Worm (Caenorhabditis elegans) whole organism, L1 larva: ENCODE data around the gene AC7.3.

Experiments used
- C04F5.9 ChIP-seq: sonication (generic microtip); optimal IDR thresholded peaks from 2 replicates; lab custom pipeline; 2016; ENCODE audit warnings: missing genetic modification characterization, missing compliant biosample characterization
- C34B4.2 ChIP-seq: sonication (generic microtip); optimal IDR thresholded peaks from 2 replicates; lab custom pipeline; 2017; ENCODE audit warnings: mild to moderate bottlenecking, missing genetic modification characterization, missing compliant biosample characterization
- F16B12.6 ChIP-seq: fragments of 150-350 bp; optimal IDR thresholded peaks from 2 replicates; lab custom pipeline; 2014; ENCODE audit warnings: missing biosample characterization, missing genetic modification characterization
- aha-1 ChIP-seq: fragments of 150-350 bp; optimal IDR thresholded peaks from 2 replicates; lab custom pipeline; 2014; ENCODE audit warnings: missing biosample characterization, missing genetic modification characterization
- alr-1 ChIP-seq: fragments of 200-800 bp; sonication (Bioruptor generic); optimal IDR thresholded peaks from 2 replicates; lab custom pipeline; 2018; ENCODE audit warnings: borderline replicate concordance, mild to moderate bottlenecking, missing genetic modification characterization, missing compliant biosample characterization
- aly-2 ChIP-seq: fragments of 150-350 bp; optimal IDR thresholded peaks from 2 replicates; lab custom pipeline; 2014; ENCODE audit warnings: missing biosample characterization, missing genetic modification characterization
- ama-1 ChIP-seq: fragments of 150-350 bp; optimal IDR thresholded peaks from 2 replicates; lab custom pipeline; 2014
- blmp-1 ChIP-seq: fragments of 150-350 bp; optimal IDR thresholded peaks from 2 replicates; lab custom pipeline; 2014; ENCODE audit warnings: missing biosample characterization, missing genetic modification characterization
- ceh-8 ChIP-seq: fragments of 200-800 bp; sonication (Bioruptor generic); optimal IDR thresholded peaks from 2 replicates; lab custom pipeline; 2018; ENCODE audit warnings: mild to moderate bottlenecking, missing genetic modification characterization, moderate library complexity, missing compliant biosample characterization
- ceh-82 ChIP-seq, 3 experiments: fragments of 150-350 bp in 1 of 3; sonication (generic microtip) in 2 of 3; optimal IDR thresholded peaks; 2 replicates each; lab custom pipeline; 2014 to 2017; ENCODE audit warnings: missing biosample characterization in 3 of 3, missing genetic modification characterization in 3 of 3
- ceh-90 ChIP-seq: sonication (generic microtip); optimal IDR thresholded peaks from 2 replicates; lab custom pipeline; 2016; ENCODE audit warnings: missing genetic modification characterization, missing compliant biosample characterization
- ces-1 ChIP-seq: fragments of 150-350 bp; optimal IDR thresholded peaks from 2 replicates; lab custom pipeline; 2014; ENCODE audit warnings: missing biosample characterization, missing genetic modification reagents, missing genetic modification characterization
- dpl-1 ChIP-seq, 3 experiments: fragments of 150-350 bp in 2 of 3; sonication (generic microtip) in 1 of 3; optimal IDR thresholded peaks; 2 replicates each; lab custom pipeline; 2014 to 2017; ENCODE audit warnings: missing biosample characterization in 3 of 3, missing genetic modification characterization in 3 of 3, missing genetic modification reagents in 3 of 3
- dsc-1 ChIP-seq: sonication (generic microtip); optimal IDR thresholded peaks from 2 replicates; lab custom pipeline; 2016; ENCODE audit warnings: mild to moderate bottlenecking, missing genetic modification characterization, missing compliant biosample characterization
- efl-3 ChIP-seq: fragments of 200-800 bp; sonication (Bioruptor generic); optimal IDR thresholded peaks from 2 replicates; lab custom pipeline; 2018; ENCODE audit warnings: mild to moderate bottlenecking, missing genetic modification characterization, missing compliant biosample characterization
- elt-2 ChIP-seq: sonication (generic microtip); optimal IDR thresholded peaks from 2 replicates; lab custom pipeline; 2016; ENCODE audit warnings: missing genetic modification characterization, mild to moderate bottlenecking, inconsistent platforms, missing compliant biosample characterization, missing genetic modification reagents
- elt-3 ChIP-seq, 6 experiments: fragments of 150-350 bp in 1 of 6; sonication (generic microtip); optimal IDR thresholded peaks; 2 replicates each; lab custom pipeline; 2017 to 2018; ENCODE audit warnings: missing biosample characterization in 6 of 6, missing genetic modification characterization in 6 of 6, inconsistent platforms in 1 of 6
- fkh-4 ChIP-seq: sonication (generic microtip); optimal IDR thresholded peaks from 2 replicates; lab custom pipeline; 2016; ENCODE audit warnings: missing compliant biosample characterization, missing genetic modification characterization, borderline replicate concordance
- grh-1 ChIP-seq: fragments of 200-800 bp; sonication (Bioruptor generic); IDR thresholded peaks from 2 replicates; pipeline ENCODE4 v1.3.6; 2022; ENCODE audit warnings: missing genetic modification reagents, missing genetic modification characterization, missing compliant biosample characterization
- hpl-2 ChIP-seq: fragments of 150-350 bp; optimal IDR thresholded peaks from 2 replicates; lab custom pipeline; 2014; ENCODE audit warnings: missing biosample characterization, missing genetic modification reagents, missing genetic modification characterization
- isw-1 ChIP-seq: fragments of 200-800 bp; sonication (Bioruptor generic); IDR thresholded peaks from 2 replicates; pipeline ENCODE4 v1.3.6; 2022; ENCODE audit warnings: missing genetic modification characterization, missing compliant biosample characterization
- jun-1 ChIP-seq: fragments of 150-350 bp; optimal IDR thresholded peaks from 2 replicates; lab custom pipeline; 2014; ENCODE audit warnings: missing biosample characterization, missing genetic modification reagents, missing genetic modification characterization
- lin-14 ChIP-seq: fragments of 200-800 bp; sonication (Bioruptor generic); optimal IDR thresholded peaks from 2 replicates; lab custom pipeline; 2018; ENCODE audit warnings: mild to moderate bottlenecking, missing genetic modification characterization, moderate library complexity, missing compliant biosample characterization
- lin-15B ChIP-seq: fragments of 150-350 bp; sonication (generic microtip); optimal IDR thresholded peaks from 3 replicates; lab custom pipeline; 2014; ENCODE audit warnings: missing biosample characterization, missing genetic modification characterization
- lin-35 ChIP-seq, 2 experiments: fragments of 150-350 bp; optimal IDR thresholded peaks; 2 replicates each; lab custom pipeline; 2014; ENCODE audit warnings: missing biosample characterization in 2 of 2, missing genetic modification characterization in 2 of 2, missing genetic modification reagents in 2 of 2
- lir-3 ChIP-seq: sonication (generic microtip); optimal IDR thresholded peaks from 2 replicates; lab custom pipeline; 2016; ENCODE audit warnings: mild to moderate bottlenecking, missing genetic modification characterization, moderate library complexity, missing compliant biosample characterization; ENCODE audit not compliant: poor library complexity
- mab-9 ChIP-seq: fragments of 200-800 bp; sonication (Bioruptor generic); IDR thresholded peaks from 2 replicates; pipeline ENCODE4 v1.3.6; 2022; ENCODE audit warnings: missing genetic modification reagents, missing genetic modification characterization, missing compliant biosample characterization
- nhr-12 ChIP-seq: sonication (generic microtip); optimal IDR thresholded peaks from 2 replicates; lab custom pipeline; 2017; ENCODE audit warnings: missing biosample characterization, missing genetic modification characterization
- nhr-20 ChIP-seq: sonication (generic microtip); optimal IDR thresholded peaks from 2 replicates; lab custom pipeline; 2016; ENCODE audit warnings: mild to moderate bottlenecking, missing genetic modification characterization, missing compliant biosample characterization
- nhr-237 ChIP-seq: fragments of 150-350 bp; optimal IDR thresholded peaks from 2 replicates; lab custom pipeline; 2014; ENCODE audit warnings: missing biosample characterization, missing genetic modification characterization
- nhr-47 ChIP-seq: sonication (generic microtip); optimal IDR thresholded peaks from 2 replicates; lab custom pipeline; 2016; ENCODE audit warnings: mild to moderate bottlenecking, missing genetic modification characterization, moderate library complexity, missing compliant biosample characterization
- nhr-76 ChIP-seq: sonication (generic microtip); optimal IDR thresholded peaks from 2 replicates; lab custom pipeline; 2017; ENCODE audit warnings: missing biosample characterization, missing genetic modification characterization
- nhr-77 ChIP-seq: fragments of 150-350 bp; optimal IDR thresholded peaks from 2 replicates; lab custom pipeline; 2014; ENCODE audit warnings: missing biosample characterization, missing genetic modification characterization
- nhr-84 ChIP-seq: sonication (generic microtip); optimal IDR thresholded peaks from 2 replicates; lab custom pipeline; 2017; ENCODE audit warnings: missing biosample characterization, missing genetic modification characterization
- nhr-90 ChIP-seq: sonication (generic microtip); optimal IDR thresholded peaks from 2 replicates; lab custom pipeline; 2016; ENCODE audit warnings: mild to moderate bottlenecking, missing genetic modification characterization, missing compliant biosample characterization; ENCODE audit not compliant: poor library complexity
- pax-3 ChIP-seq: fragments of 200-800 bp; sonication (Bioruptor generic); optimal IDR thresholded peaks from 2 replicates; lab custom pipeline; 2018; ENCODE audit warnings: mild to moderate bottlenecking, missing genetic modification characterization, moderate library complexity, missing compliant biosample characterization
- pqm-1 ChIP-seq: sonication (generic microtip); optimal IDR thresholded peaks from 3 replicates; lab custom pipeline; 2017; ENCODE audit warnings: missing biosample characterization, missing genetic modification characterization
- rnt-1 ChIP-seq: sonication (generic microtip); optimal IDR thresholded peaks from 2 replicates; lab custom pipeline; 2016; ENCODE audit warnings: mild to moderate bottlenecking, missing genetic modification characterization, moderate library complexity, missing compliant biosample characterization
- sptf-1 ChIP-seq: fragments of 150-350 bp; optimal IDR thresholded peaks from 2 replicates; lab custom pipeline; 2014; ENCODE audit warnings: missing biosample characterization, missing genetic modification characterization
- sup-37 ChIP-seq: fragments of 200-800 bp; sonication (Bioruptor generic); optimal IDR thresholded peaks from 2 replicates; lab custom pipeline; 2018; ENCODE audit warnings: mild to moderate bottlenecking, missing genetic modification characterization, missing compliant biosample characterization
- swsn-7 ChIP-seq: sonication (generic microtip); optimal IDR thresholded peaks from 2 replicates; lab custom pipeline; 2016; ENCODE audit warnings: missing genetic modification characterization, missing compliant biosample characterization
- tlp-1 ChIP-seq: fragments of 150-350 bp; optimal IDR thresholded peaks from 2 replicates; lab custom pipeline; 2014; ENCODE audit warnings: missing biosample characterization, missing genetic modification characterization
- unc-30 ChIP-seq: sonication (generic microtip); optimal IDR thresholded peaks from 2 replicates; lab custom pipeline; 2017; ENCODE audit warnings: missing biosample characterization, missing genetic modification characterization
- unc-86 ChIP-seq: sonication (generic microtip); optimal IDR thresholded peaks from 2 replicates; lab custom pipeline; 2016; ENCODE audit warnings: missing genetic modification characterization, missing compliant biosample characterization
- xbp-1 ChIP-seq: sonication (generic microtip); optimal IDR thresholded peaks from 2 replicates; lab custom pipeline; 2016; ENCODE audit warnings: missing genetic modification characterization, missing compliant biosample characterization
- zag-1 ChIP-seq: fragments of 150-350 bp; optimal IDR thresholded peaks from 2 replicates; lab custom pipeline; 2014; ENCODE audit warnings: missing biosample characterization, missing genetic modification characterization
- ztf-11 ChIP-seq, 2 experiments: sonication (generic microtip); optimal IDR thresholded peaks; 2 replicates each; lab custom pipeline; 2016 to 2017; ENCODE audit warnings: missing genetic modification characterization in 2 of 2, missing biosample characterization in 1 of 2, missing compliant biosample characterization in 1 of 2
- ztf-4 ChIP-seq: fragments of 150-350 bp; optimal IDR thresholded peaks from 2 replicates; lab custom pipeline; 2014; ENCODE audit warnings: missing biosample characterization, missing genetic modification characterization

Gene AC7.3

DNA sequence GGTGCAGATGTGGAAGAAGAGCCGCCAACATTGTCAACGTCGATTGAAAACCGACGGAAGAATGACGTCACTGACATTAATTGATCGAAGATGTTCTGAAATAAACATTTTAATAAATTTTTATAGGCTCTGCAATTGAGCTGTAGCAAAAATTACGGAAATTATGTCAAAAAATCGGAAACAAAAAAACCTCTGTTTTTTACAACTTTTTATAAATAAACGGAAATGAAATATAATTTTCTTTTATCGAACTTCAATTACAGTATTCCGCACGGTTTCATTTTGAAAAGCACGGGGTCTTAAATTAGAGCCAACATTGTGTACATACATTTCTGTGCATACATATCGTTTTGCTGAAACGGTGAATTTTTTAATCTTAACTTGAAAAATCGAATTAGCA is 40.8 kb downstream of the AC7.3 start, which contains the start of gene soc-2:
soc-2 (minus strand) TSS at position 101 of the 400 bp plus-strand sequence.
- peak; percentile 0 for TF ChIP-seq dsc-1 (tag; lab: Kevin White, UChicago)
- TF ChIP-seq blmp-1 (tag; lab: Kevin White, UChicago): no peak

- TF ChIP-seq nhr-237 (tag; lab: Kevin White, UChicago) (no peak), F16B12.6 (tag; lab: Kevin White, UChicago) (no peak), ceh-8 (GFP tag; lab: Kevin White, UChicago) (no peak), nhr-77 (tag; lab: Kevin White, UChicago) (no peak)
- TF ChIP-seq, all 84 proteins: peak for 0
These were observed 45.6 kb downstream of the AC7.3 start, which contains the start of gene C24D10.49 for ce11 chrIV:5157226-5157625. C24D10.49 (minus strand) TSS chrIV:5157326.

DNA sequence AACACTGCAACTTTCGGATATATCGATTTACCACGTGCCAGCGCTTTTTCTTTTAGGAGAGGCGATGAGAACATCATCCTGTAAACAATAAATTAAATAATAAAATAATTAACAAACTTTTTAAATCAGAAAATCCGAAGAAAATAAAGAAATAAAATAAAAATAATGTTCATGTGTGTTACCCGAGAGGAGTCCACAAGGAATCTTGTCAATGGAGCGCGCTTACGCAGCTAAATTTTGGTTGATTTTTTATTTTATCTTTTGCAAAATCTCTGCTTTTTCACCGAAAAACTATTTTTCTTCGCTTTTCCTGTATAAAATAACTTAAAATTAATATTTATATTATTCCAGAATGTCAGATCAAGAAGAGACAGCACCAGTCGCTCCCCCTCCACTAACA is 48.5 kb downstream of the AC7.3 start, which contains the start of the genes C24D10.6 and C24D10.4:
C24D10.6 (minus strand) TSS at position 78 of the 400 bp plus-strand sequence.
C24D10.4 (plus strand) TSS at position 352 of the 400 bp plus-strand sequence.
- TF ChIP-seq lir-3 (peak; percentile 44), zag-1 (tag; lab: Kevin White, UChicago) (no peak), lin-35 (GFP tag; optimal IDR thresholded peaks at IDR 0.05; lab: Kevin White, UChicago) (peak; percentile 62 to 69), sptf-1 (tag; lab: Kevin White, UChicago) (no peak), C04F5.9 (tag; lab: Kevin White, UChicago) (peak; percentile 15), ztf-11 (tag; optimal IDR thresholded peaks at IDR 0.05; lab: Kevin White, UChicago) (no peak), ceh-90 (tag; lab: Kevin White, UChicago) (no peak), unc-30 (no peak), nhr-237 (tag; lab: Kevin White, UChicago) (no peak), sup-37 (GFP tag; lab: Kevin White, UChicago) (no peak), grh-1 (GFP tag; lab: Robert Waterston, UW) (no peak), tlp-1 (tag; lab: Kevin White, UChicago) (no peak), nhr-12 (tag; lab: Kevin White, UChicago) (no peak), xbp-1 (tag; lab: Kevin White, UChicago) (peak; percentile 63), rnt-1 (peak; percentile 64), elt-3 (tag; optimal IDR thresholded peaks at IDR 0.05; lab: Kevin White, UChicago) (peak in 1 of 6 experiments; percentile 35), efl-3 (GFP tag; lab: Kevin White, UChicago) (no peak), pqm-1 (tag; lab: Kevin White, UChicago) (no peak), nhr-47 (tag; lab: Kevin White, UChicago) (peak; percentile 62), ceh-82 (tag; optimal IDR thresholded peaks at IDR 0.05; lab: Kevin White, UChicago) (peak; percentile 27 to 60 (median 39)), ztf-4 (tag; lab: Kevin White, UChicago) (no peak), nhr-90 (tag; lab: Kevin White, UChicago) (peak; percentile 32), dpl-1 (GFP tag; optimal IDR thresholded peaks at IDR 0.05; lab: Kevin White, UChicago) (peak; percentile 51 to 71 (median 65)), pax-3 (tag; lab: Kevin White, UChicago) (no peak), ama-1 (no peak), lin-15B (tag; lab: Kevin White, UChicago) (peak; percentile 72), nhr-84 (tag; lab: Kevin White, UChicago) (no peak), nhr-76 (tag; lab: Kevin White, UChicago) (no peak), aly-2 (no peak), hpl-2 (no peak), elt-2 (tag; lab: Kevin White, UChicago) (no peak), fkh-4 (no peak), jun-1 (tag; lab: Kevin White, UChicago) (no peak), aha-1 (tag; lab: Kevin White, UChicago) (no peak), swsn-7 (peak; percentile 60), blmp-1 (tag; lab: Kevin White, UChicago) (no peak), alr-1 (tag; lab: Kevin White, UChicago) (no peak), C34B4.2 (tag; lab: Kevin White, UChicago) (no peak), lin-14 (GFP tag; lab: Kevin White, UChicago) (peak; percentile 76), mab-9 (GFP tag; lab: Robert Waterston, UW) (no peak), dsc-1 (tag; lab: Kevin White, UChicago) (peak; percentile 29), nhr-20 (tag; lab: Kevin White, UChicago) (peak; percentile 61), isw-1 (GFP tag; lab: Robert Waterston, UW) (peak; percentile 32; the same call in 1 of the 2 replicates), ces-1 (GFP tag; lab: Kevin White, UChicago) (no peak), nhr-77 (tag; lab: Kevin White, UChicago) (no peak), unc-86 (peak; percentile 8)
